Fruit fly (Drosophila melanogaster) whole organism, pupa: ENCODE results near the gene CG31178.

ENCODE experiments used
- CG10348 ChIP-seq: fragments of 200-800 bp; sonication (Bioruptor generic); IDR thresholded peaks from 2 replicates; pipeline ENCODE4 v1.3.6; 2022; ENCODE audit warnings: missing biosample characterization, missing genetic modification characterization
- CG12605 ChIP-seq: fragments of 200-800 bp; sonication (Bioruptor generic); IDR thresholded peaks from 2 replicates; pipeline ENCODE4 v1.3.6; 2022; ENCODE audit warnings: missing biosample characterization, missing genetic modification characterization
- CG15710 ChIP-seq: fragments of 200-800 bp; sonication (Bioruptor generic); optimal IDR thresholded peaks from 2 replicates; lab custom pipeline; 2018; ENCODE audit warnings: missing biosample characterization, mild to moderate bottlenecking, missing genetic modification characterization, moderate library complexity
- CG17806 ChIP-seq: fragments of 200-800 bp; sonication (Bioruptor generic); optimal IDR thresholded peaks from 2 replicates; lab custom pipeline; 2018; ENCODE audit warnings: missing biosample characterization, mild to moderate bottlenecking, missing genetic modification characterization, moderate library complexity
- CG8301 ChIP-seq: fragments of 200-800 bp; sonication (Bioruptor generic); optimal IDR thresholded peaks from 2 replicates; lab custom pipeline; 2018; ENCODE audit warnings: missing biosample characterization, mild to moderate bottlenecking, missing genetic modification characterization
- D1 ChIP-seq: fragments of 200-800 bp; sonication (Bioruptor generic); optimal IDR thresholded peaks from 2 replicates; lab custom pipeline; 2018; ENCODE audit warnings: missing biosample characterization, mild to moderate bottlenecking, missing genetic modification characterization, moderate library complexity
- Pif1A ChIP-seq: fragments of 200-800 bp; sonication (Bioruptor generic); optimal IDR thresholded peaks from 3 replicates; lab custom pipeline; 2016; ENCODE audit warnings: missing biosample characterization, missing genetic modification characterization
- Snoo ChIP-seq: fragments of 200-800 bp; sonication (Bioruptor generic); optimal IDR thresholded peaks from 3 replicates; lab custom pipeline; 2017; ENCODE audit warnings: missing biosample characterization, mild to moderate bottlenecking, missing genetic modification characterization, inconsistent platforms

dm6 chr3R:21845165-21845564, 28.4 kb upstream of the CG31178 start, which contains the start of gene Gr93c:
- TF ChIP-seq Pif1A (GFP tag; lab: Kevin White, UChicago) (no peak), D1 (tag; lab: Kevin White, UChicago) (no peak), Snoo (tag; lab: Kevin White, UChicago) (no peak), CG15710 (tag; lab: Kevin White, UChicago) (no peak), CG10348 (GFP tag; lab: Robert Waterston, UW) (no peak), CG8301 (tag; lab: Kevin White, UChicago) (no peak), CG12605 (GFP tag; lab: Robert Waterston, UW) (no peak), CG17806 (tag; lab: Kevin White, UChicago) (no peak)
